Fruit fly (Drosophila melanogaster) whole organism, prepupa: ENCODE results near the gene CG42585.

Source experiments
- CG11902 ChIP-seq: fragments of 200-800 bp; sonication (Bioruptor generic); optimal IDR thresholded peaks from 3 replicates; lab custom pipeline; 2016; ENCODE audit warnings: missing biosample characterization, missing genetic modification characterization
- CG1621 ChIP-seq: fragments of 200-800 bp; sonication (Bioruptor generic); optimal IDR thresholded peaks from 3 replicates; lab custom pipeline; 2018; ENCODE audit warnings: missing biosample characterization, mild to moderate bottlenecking, missing genetic modification characterization
- CG6808 ChIP-seq: fragments of 200-800 bp; sonication (Bioruptor generic); optimal IDR thresholded peaks from 3 replicates; lab custom pipeline; 2017; ENCODE audit warnings: missing biosample characterization, missing genetic modification characterization, mild to moderate bottlenecking, moderate library complexity, missing genetic modification reagents
- CG9139 ChIP-seq: fragments of 200-800 bp; sonication (Bioruptor generic); optimal IDR thresholded peaks from 3 replicates; lab custom pipeline; 2017; ENCODE audit warnings: missing biosample characterization, mild to moderate bottlenecking, missing genetic modification characterization
- Eip75B ChIP-seq: fragments of 200-800 bp; sonication (Bioruptor generic); optimal IDR thresholded peaks from 3 replicates; lab custom pipeline; 2016; ENCODE audit warnings: missing biosample characterization, missing genetic modification characterization
- Gug ChIP-seq: fragments of 200-800 bp; sonication (Bioruptor generic); IDR thresholded peaks from 2 replicates; pipeline ENCODE4 v1.3.6; 2022; ENCODE audit warnings: missing biosample characterization, missing genetic modification characterization
- Hr39 ChIP-seq: fragments of 200-800 bp; sonication (Bioruptor generic); optimal IDR thresholded peaks from 2 replicates; lab custom pipeline; 2016; ENCODE audit warnings: missing biosample characterization, missing genetic modification characterization
- Lpt ChIP-seq: fragments of 200-800 bp; sonication (Bioruptor generic); optimal IDR thresholded peaks from 3 replicates; lab custom pipeline; 2016; ENCODE audit warnings: missing biosample characterization, missing genetic modification characterization
- OdsH ChIP-seq: fragments of 200-800 bp; sonication (Bioruptor generic); optimal IDR thresholded peaks from 3 replicates; lab custom pipeline; 2016; ENCODE audit warnings: missing biosample characterization, missing genetic modification characterization
- Sox14 ChIP-seq: fragments of 200-800 bp; sonication (Bioruptor generic); optimal IDR thresholded peaks from 3 replicates; lab custom pipeline; 2016; ENCODE audit warnings: missing biosample characterization, missing genetic modification characterization
- fd85E ChIP-seq: fragments of 200-800 bp; sonication (Bioruptor generic); optimal IDR thresholded peaks from 3 replicates; lab custom pipeline; 2016; ENCODE audit warnings: missing biosample characterization, missing genetic modification characterization
- fkh ChIP-seq: fragments of 200-800 bp; sonication (Bioruptor generic); optimal IDR thresholded peaks from 3 replicates; lab custom pipeline; 2017; ENCODE audit warnings: missing biosample characterization, mild to moderate bottlenecking, missing genetic modification characterization, moderate library complexity
- spab ChIP-seq: fragments of 200-800 bp; sonication (Bioruptor generic); optimal IDR thresholded peaks from 2 replicates; lab custom pipeline; 2017; ENCODE audit warnings: missing biosample characterization, mild to moderate bottlenecking, missing genetic modification characterization, missing genetic modification reagents

dm6 chr2L:14746068-14746467, 6.4 kb downstream of the CG42585 start:
- TF ChIP-seq CG1621 (tag; lab: Kevin White, UChicago) (no peak), Hr39 (no peak), fkh (GFP tag; lab: Kevin White, UChicago) (no peak), CG11902 (GFP tag; lab: Kevin White, UChicago) (no peak), CG9139 (no peak), CG6808 (GFP tag; lab: Kevin White, UChicago) (no peak), Gug (GFP tag; lab: Robert Waterston, UW) (no peak), Lpt (GFP tag; lab: Kevin White, UChicago) (no peak), spab (GFP tag; lab: Kevin White, UChicago) (no peak), Sox14 (GFP tag; lab: Kevin White, UChicago) (no peak), OdsH (GFP tag; lab: Kevin White, UChicago) (no peak), fd85E (GFP tag; lab: Kevin White, UChicago) (no peak), Eip75B (GFP tag; lab: Kevin White, UChicago) (no peak)
